Worm (Caenorhabditis elegans) whole organism, midembryonic: Measurements from ENCODE around the gene pho-9.

ENCODE experiments used
- T22C8.4 ChIP-seq: fragments of 200-800 bp; sonication (Bioruptor generic); IDR thresholded peaks from 2 replicates; pipeline ENCODE4 v1.3.6; 2022; ENCODE audit warnings: missing genetic modification characterization, missing compliant biosample characterization
- klf-2 ChIP-seq: fragments of 200-800 bp; sonication (Bioruptor generic); conservative IDR thresholded peaks from 2 replicates; pipeline ENCODE4 v1.3.6; 2022; ENCODE audit warnings: missing genetic modification reagents, missing genetic modification characterization, missing compliant biosample characterization
- tab-1 ChIP-seq: fragments of 200-800 bp; sonication (Bioruptor generic); IDR thresholded peaks from 2 replicates; pipeline ENCODE4 v1.3.6; 2022; ENCODE audit warnings: missing genetic modification characterization, missing compliant biosample characterization
- ztf-23 ChIP-seq: fragments of 200-800 bp; sonication (Bioruptor generic); IDR thresholded peaks from 2 replicates; pipeline ENCODE4 v1.3.6; 2022; ENCODE audit warnings: missing genetic modification reagents, missing genetic modification characterization, missing compliant biosample characterization

- TF ChIP-seq tab-1 (GFP tag; lab: Robert Waterston, UW), result 0 out of 2 replicates have a peak, but pooled peaks have one; percentile 33
- TF ChIP-seq klf-2, result no peak
- TF ChIP-seq T22C8.4 (GFP tag; lab: Robert Waterston, UW), result no peak
- no peak for TF ChIP-seq ztf-23 (GFP tag; lab: Robert Waterston, UW)
These were observed 40.1 kb upstream of the pho-9 start for ce11 chrIII:2800743-2801142.
